Worm (Caenorhabditis elegans): Measurements from ENCODE around the gene W03G11.3.

- no peak for TF ChIP-seq unc-39 (tag; optimal IDR thresholded peaks at IDR 0.05)
- TF ChIP-seq snpc-4 (tag; optimal IDR thresholded peaks at IDR 0.05) = no peak
- TF ChIP-seq eor-1 (tag; optimal IDR thresholded peaks at IDR 0.05) = no peak
Observed at ce11 chrX:12064908-12065307, 38.7 kb downstream of the W03G11.3 start, which contains the start of gene lgc-23.
